In the genomic region with DNA sequence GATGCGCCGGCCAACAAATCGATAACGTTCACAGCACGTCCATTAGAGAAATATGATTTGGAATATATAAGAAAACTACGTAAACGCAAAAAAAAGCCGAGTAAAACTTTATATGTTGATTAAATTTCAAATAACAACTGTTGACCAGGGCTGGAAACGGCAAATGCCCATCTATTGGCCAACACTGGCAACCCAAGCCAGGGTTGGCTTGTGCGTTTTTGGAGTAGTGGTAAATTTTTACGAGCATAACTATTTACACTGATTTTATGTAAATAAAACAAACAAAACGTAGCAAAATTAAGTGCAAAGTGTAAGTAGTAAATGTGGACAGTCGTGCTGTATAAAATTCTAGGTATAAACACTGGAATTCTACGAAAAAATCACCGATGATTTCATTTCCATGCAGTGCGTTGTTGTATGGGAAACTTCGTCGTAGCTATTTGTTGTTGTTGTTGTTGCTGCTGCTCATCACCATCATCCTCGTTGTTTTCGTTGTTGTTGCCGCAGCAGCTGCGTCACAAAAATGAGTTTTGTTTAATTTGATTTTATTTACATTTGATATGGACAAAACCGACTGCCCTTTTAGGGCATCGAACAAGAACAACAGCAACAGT, we compare ENCODE assay signal across 5 fruit fly cellular contexts.
A peak's percentile ranks its signal among the peaks of the same experiment; 100 is the strongest.
TF ChIP-seq lines count a peak whose summit lies in the region.

Gene nudE (plus strand): TSS at position 196 of the 614 bp plus-strand sequence.

- TF ChIP-seq CTCF in whole organism, embryonic (GFP tag; optimal IDR thresholded peaks at IDR 0.05; lab: Kevin White, UChicago) = peak; percentile 49

TF ChIP-seq in whole organism, adult, 20 proteins besides CTCF, POLR2A, EP300 and RAD21 (continues in another document):
- TF ChIP-seq Hr96 (GFP tag; optimal IDR thresholded peaks at IDR 0.05; lab: Kevin White, UChicago) (peak; percentile 67), toe (GFP tag; optimal IDR thresholded peaks at IDR 0.05; lab: Kevin White, UChicago) (peak; percentile 64), bab1 (GFP tag; optimal IDR thresholded peaks at IDR 0.05; lab: Kevin White, UChicago) (no peak), cic (GFP tag; optimal IDR thresholded peaks at IDR 0.05; lab: Kevin White, UChicago) (peak; percentile 32), Mnt (GFP tag; optimal IDR thresholded peaks at IDR 0.05; lab: Kevin White, UChicago) (peak; percentile 0), CG33017 (tag; optimal IDR thresholded peaks at IDR 0.05; lab: Kevin White, UChicago) (peak; percentile 61), Clk (GFP tag; optimal IDR thresholded peaks at IDR 0.05; lab: Kevin White, UChicago) (peak; percentile 10), cnc (optimal IDR thresholded peaks at IDR 0.05; lab: Kevin White, UChicago) (no peak), kay (GFP tag; lab: Kevin White, UChicago; ENCODE audit: borderline replicate concordance) (no peak), CG11617 (GFP tag; optimal IDR thresholded peaks at IDR 0.05; lab: Kevin White, UChicago) (no peak), CG5204 (GFP tag; optimal IDR thresholded peaks at IDR 0.05; lab: Kevin White, UChicago) (peak; percentile 60), CG1620 (GFP tag; optimal IDR thresholded peaks at IDR 0.05; lab: Kevin White, UChicago) (peak; percentile 65), CG12768 (GFP tag; optimal IDR thresholded peaks at IDR 0.05; lab: Kevin White, UChicago) (peak; percentile 29), CG7101 (tag; optimal IDR thresholded peaks at IDR 0.05; lab: Kevin White, UChicago) (peak; percentile 53), ovo (GFP tag; optimal IDR thresholded peaks at IDR 0.05; lab: Kevin White, UChicago) (peak; percentile 3), pad (GFP tag; optimal IDR thresholded peaks at IDR 0.05; lab: Kevin White, UChicago) (peak; percentile 43)

TF ChIP-seq in whole organism, embryonic, 481 proteins besides CTCF, POLR2A, EP300 and RAD21 (continues in another document):
- TF ChIP-seq gsb (GFP tag; IDR thresholded peaks at IDR 0.05; lab: Robert Waterston, UW) (no peak), HLH3B (GFP tag; IDR thresholded peaks at IDR 0.05; lab: Robert Waterston, UW) (no peak), row (GFP tag; IDR thresholded peaks at IDR 0.05; lab: Robert Waterston, UW) (peak; percentile 28; the same call in 2 of the 3 replicates), CG34376 (GFP tag; optimal IDR thresholded peaks at IDR 0.05; lab: Kevin White, UChicago) (peak; percentile 45), E2f2 (GFP tag; IDR thresholded peaks at IDR 0.05; lab: Robert Waterston, UW) (peak; percentile 56), CG4820 (GFP tag; optimal IDR thresholded peaks at IDR 0.05; lab: Kevin White, UChicago) (peak; percentile 28), Awh (GFP tag; IDR thresholded peaks at IDR 0.05; lab: Robert Waterston, UW) (no peak), zen (tag; optimal IDR thresholded peaks at IDR 0.05; lab: Kevin White, UChicago) (peak; percentile 38), CG8944 (GFP tag; optimal IDR thresholded peaks at IDR 0.05; lab: Kevin White, UChicago) (peak; percentile 41), CG12391 (tag; optimal IDR thresholded peaks at IDR 0.05; lab: Kevin White, UChicago) (peak; percentile 48), HLH54F (GFP tag; optimal IDR thresholded peaks at IDR 0.05; lab: Kevin White, UChicago) (peak; percentile 59), pan (optimal IDR thresholded peaks at IDR 0.05; lab: Kevin White, UChicago) (no peak), pan (GFP tag; optimal IDR thresholded peaks at IDR 0.05 in 1 of 2, IDR thresholded peaks at IDR 0.05 in 1 of 2) (peak in 1 of 2 experiments; percentile 26), HmgD (GFP tag; optimal IDR thresholded peaks at IDR 0.05; lab: Kevin White, UChicago) (peak; percentile 10), CG12299 (tag; optimal IDR thresholded peaks at IDR 0.05; lab: Kevin White, UChicago) (peak; percentile 46), lbe (GFP tag; optimal IDR thresholded peaks at IDR 0.05; lab: Kevin White, UChicago) (peak; percentile 26), kah (GFP tag; optimal IDR thresholded peaks at IDR 0.05; lab: Kevin White, UChicago) (peak; percentile 48)

TF ChIP-seq in whole organism, prepupa, 60 proteins besides CTCF, POLR2A, EP300 and RAD21 (continues in another document):
- TF ChIP-seq lz (GFP tag; optimal IDR thresholded peaks at IDR 0.05; lab: Kevin White, UChicago) = peak; percentile 33
- no peak for TF ChIP-seq CG6276 (GFP tag; optimal IDR thresholded peaks at IDR 0.05; lab: Kevin White, UChicago)
- peak; percentile 11 for TF ChIP-seq Ets21C (GFP tag; optimal IDR thresholded peaks at IDR 0.05; lab: Kevin White, UChicago)
- TF ChIP-seq CG16779 (tag; optimal IDR thresholded peaks at IDR 0.05; lab: Kevin White, UChicago) = no peak
- no peak for TF ChIP-seq Gug (GFP tag; IDR thresholded peaks at IDR 0.05; lab: Robert Waterston, UW)
- TF ChIP-seq OdsH (GFP tag; optimal IDR thresholded peaks at IDR 0.05; lab: Kevin White, UChicago) = peak; percentile 19
- TF ChIP-seq CG10631 (GFP tag; optimal IDR thresholded peaks at IDR 0.05; lab: Kevin White, UChicago) = peak; percentile 16
- TF ChIP-seq CG8319 (GFP tag; optimal IDR thresholded peaks at IDR 0.05; lab: Kevin White, UChicago) = peak; percentile 45
- peak; percentile 55 for TF ChIP-seq Eip75B (GFP tag; optimal IDR thresholded peaks at IDR 0.05; lab: Kevin White, UChicago)
- TF ChIP-seq Met (GFP tag; optimal IDR thresholded peaks at IDR 0.05; lab: Kevin White, UChicago) = peak; percentile 33
- TF ChIP-seq esn (GFP tag; optimal IDR thresholded peaks at IDR 0.05; lab: Kevin White, UChicago) = peak; percentile 50
- peak; percentile 45 for TF ChIP-seq Hr39 (GFP tag; optimal IDR thresholded peaks at IDR 0.05; lab: Kevin White, UChicago)
- TF ChIP-seq topi (GFP tag; optimal IDR thresholded peaks at IDR 0.05; lab: Kevin White, UChicago) = peak; percentile 38
- no peak for TF ChIP-seq Hr38 (GFP tag; optimal IDR thresholded peaks at IDR 0.05; lab: Kevin White, UChicago)
- TF ChIP-seq Blimp-1 (GFP tag; optimal IDR thresholded peaks at IDR 0.05; lab: Kevin White, UChicago) = no peak
- peak; percentile 46 for TF ChIP-seq Sox14 (GFP tag; optimal IDR thresholded peaks at IDR 0.05; lab: Kevin White, UChicago)
- peak; percentile 85 for TF ChIP-seq Eip78C (GFP tag; lab: Kevin White, UChicago)
- TF ChIP-seq CG7368 (GFP tag; optimal IDR thresholded peaks at IDR 0.05; lab: Kevin White, UChicago) = peak; percentile 26

TF ChIP-seq in whole organism, pupa, 21 proteins besides CTCF, POLR2A, EP300 and RAD21:
- peak; percentile 10 for TF ChIP-seq CG8159 (tag; optimal IDR thresholded peaks at IDR 0.05; lab: Kevin White, UChicago)
- TF ChIP-seq CG15710 (tag; optimal IDR thresholded peaks at IDR 0.05; lab: Kevin White, UChicago) = no peak

TF ChIP-seq in whole organism, wandering third instar larva, 38 proteins besides CTCF, POLR2A, EP300 and RAD21:
- TF ChIP-seq ey (GFP tag; optimal IDR thresholded peaks at IDR 0.05; lab: Kevin White, UChicago) (peak; percentile 30), N (GFP tag; optimal IDR thresholded peaks at IDR 0.05; lab: Kevin White, UChicago) (no peak), GATAd (GFP tag; optimal IDR thresholded peaks at IDR 0.05; lab: Kevin White, UChicago) (no peak), fru (GFP tag; optimal IDR thresholded peaks at IDR 0.05; lab: Kevin White, UChicago) (no peak), usp (GFP tag; optimal IDR thresholded peaks at IDR 0.05; lab: Kevin White, UChicago) (no peak), h (GFP tag; optimal IDR thresholded peaks at IDR 0.05; lab: Kevin White, UChicago) (peak; percentile 65), sage (GFP tag; optimal IDR thresholded peaks at IDR 0.05; lab: Kevin White, UChicago) (no peak), HLH106 (tag; optimal IDR thresholded peaks at IDR 0.05; lab: Kevin White, UChicago) (peak; percentile 6), CG9705 (GFP tag; optimal IDR thresholded peaks at IDR 0.05; lab: Kevin White, UChicago) (peak; percentile 20), sv (GFP tag; optimal IDR thresholded peaks at IDR 0.05; lab: Kevin White, UChicago) (peak; percentile 47), br (GFP tag; optimal IDR thresholded peaks at IDR 0.05; lab: Kevin White, UChicago) (peak; percentile 50), woc (GFP tag; optimal IDR thresholded peaks at IDR 0.05; lab: Kevin White, UChicago) (peak; percentile 23), Hr83 (GFP tag; optimal IDR thresholded peaks at IDR 0.05; lab: Kevin White, UChicago; ENCODE audit: poor library complexity, severe bottlenecking) (peak; percentile 48), Sp1 (GFP tag; optimal IDR thresholded peaks at IDR 0.05; lab: Kevin White, UChicago) (no peak), psq (GFP tag; optimal IDR thresholded peaks at IDR 0.05; lab: Kevin White, UChicago) (no peak), brk (GFP tag; optimal IDR thresholded peaks at IDR 0.05; lab: Kevin White, UChicago) (no peak), dsf (GFP tag; optimal IDR thresholded peaks at IDR 0.05; lab: Kevin White, UChicago; ENCODE audit: borderline replicate concordance) (no peak), foxo (GFP tag; optimal IDR thresholded peaks at IDR 0.05; lab: Kevin White, UChicago) (peak in 1 of 2 experiments; percentile 60), dmrt93B (GFP tag; optimal IDR thresholded peaks at IDR 0.05; lab: Kevin White, UChicago) (peak; percentile 2), Hnf4 (GFP tag; optimal IDR thresholded peaks at IDR 0.05; lab: Kevin White, UChicago) (peak; percentile 43), rgr (GFP tag; optimal IDR thresholded peaks at IDR 0.05; lab: Kevin White, UChicago) (peak; percentile 53)
